Fruit fly (Drosophila melanogaster): ENCODE measurements around the gene CG14857.

The CG14857 gene

DNA sequence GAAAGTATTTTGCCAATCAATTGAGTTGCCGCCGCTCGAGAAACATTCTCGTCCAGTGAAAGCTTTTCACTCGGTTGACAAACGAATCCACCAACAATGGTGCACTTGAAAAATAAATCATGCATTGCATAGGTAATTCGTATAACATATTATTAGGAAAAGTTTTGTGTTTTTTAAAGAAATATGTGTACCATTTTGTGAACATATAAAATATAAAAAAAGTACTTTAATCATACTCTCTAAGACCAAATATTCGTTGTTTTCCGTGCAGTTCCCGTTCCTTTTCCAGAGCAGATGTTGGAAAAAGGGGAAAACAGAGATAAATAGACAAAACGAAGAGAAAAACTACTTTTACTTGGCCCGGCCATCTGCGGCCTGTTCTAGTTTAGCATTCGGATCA, 14.9 kb upstream of the CG14857 start (continued):
- TF ChIP-seq Abd-B (GFP tag; optimal IDR thresholded peaks at IDR 0.05) (no peak), CG17829 (tag; optimal IDR thresholded peaks at IDR 0.05) (no peak), phol (tag; optimal IDR thresholded peaks at IDR 0.05) (peak; percentile 2), hb (GFP tag; IDR thresholded peaks at IDR 0.05; ENCODE audit: partially characterized antibody) (no peak), CG8359 (GFP tag; optimal IDR thresholded peaks at IDR 0.05; ENCODE audit: borderline replicate concordance) (no peak), Oli (tag; optimal IDR thresholded peaks at IDR 0.05) (no peak), CG32532 (GFP tag; IDR thresholded peaks at IDR 0.05) (no peak), row (GFP tag; IDR thresholded peaks at IDR 0.05) (no peak), CG17186 (GFP tag; optimal IDR thresholded peaks at IDR 0.05) (no peak)

DNA sequence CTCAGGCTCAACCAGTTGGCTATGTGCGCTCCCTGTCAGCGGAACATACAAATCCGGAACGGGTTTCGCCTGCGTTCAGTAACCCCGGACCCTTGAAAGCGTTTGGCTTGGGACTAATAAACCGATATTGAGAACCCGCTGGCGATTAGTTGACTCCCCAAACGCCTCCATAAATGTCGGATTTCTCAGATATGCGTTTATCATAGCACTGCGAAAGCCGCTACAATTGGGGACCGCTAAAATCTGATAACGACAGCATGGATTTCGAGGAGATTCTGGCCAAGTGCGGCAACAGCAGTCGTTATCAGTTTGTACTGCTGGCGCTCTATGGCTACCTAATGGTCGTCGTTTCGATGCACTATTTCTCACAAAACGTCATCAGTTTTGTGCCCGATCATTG, 5.3 kb upstream of the CG14857 start, which contains the start of gene CG14855:
TSS of gene CG14855 (plus strand) at position 12 of the 400 bp plus-strand sequence.
- TF ChIP-seq tup (GFP tag; optimal IDR thresholded peaks at IDR 0.05): no peak
- no peak for TF ChIP-seq dan (GFP tag; IDR thresholded peaks at IDR 0.05)
- TF ChIP-seq CG32532 (GFP tag; IDR thresholded peaks at IDR 0.05): no peak
- no peak for TF ChIP-seq odd (GFP tag; optimal IDR thresholded peaks at IDR 0.05)
- no peak for TF ChIP-seq Six4 (GFP tag; optimal IDR thresholded peaks at IDR 0.05)
- TF ChIP-seq CG31365 (tag; optimal IDR thresholded peaks at IDR 0.05): no peak
- TF ChIP-seq jigr1 (GFP tag; IDR thresholded peaks at IDR 0.05): no peak
- peak; percentile 83 for TF ChIP-seq sug (tag; optimal IDR thresholded peaks at IDR 0.05)
- TF ChIP-seq GATAe (GFP tag; conservative IDR thresholded peaks at IDR 0.05): peak; percentile 63; the same call in 1 of the 2 replicates
- TF ChIP-seq row (GFP tag; IDR thresholded peaks at IDR 0.05): no peak
- TF ChIP-seq Fer2 (tag; optimal IDR thresholded peaks at IDR 0.05): no peak
- no peak for TF ChIP-seq CG10565 (GFP tag; optimal IDR thresholded peaks at IDR 0.05)
- TF ChIP-seq Optix (GFP tag; IDR thresholded peaks at IDR 0.05): no peak
- TF ChIP-seq Trl (optimal IDR thresholded peaks at IDR 0.05): no peak
- TF ChIP-seq Trl (GFP tag; optimal IDR thresholded peaks at IDR 0.05): no peak
- TF ChIP-seq Antp (GFP tag; optimal IDR thresholded peaks at IDR 0.05): no peak
- TF ChIP-seq en (GFP tag; optimal IDR thresholded peaks at IDR 0.05): no peak
- TF ChIP-seq tin (GFP tag; optimal IDR thresholded peaks at IDR 0.05): no peak
- TF ChIP-seq Oaz (GFP tag; IDR thresholded peaks at IDR 0.05): no peak
- TF ChIP-seq CG7271 (tag; optimal IDR thresholded peaks at IDR 0.05): no peak
- TF ChIP-seq CG17568 (GFP tag; optimal IDR thresholded peaks at IDR 0.05): no peak
- no peak for TF ChIP-seq fu2 (GFP tag; optimal IDR thresholded peaks at IDR 0.05)
- TF ChIP-seq CG7963 (GFP tag; IDR thresholded peaks at IDR 0.05; ENCODE audit: partially characterized antibody): no peak
- no peak for TF ChIP-seq CG1832 (GFP tag; optimal IDR thresholded peaks at IDR 0.05)
- no peak for TF ChIP-seq chif (GFP tag; optimal IDR thresholded peaks at IDR 0.05)
- no peak for TF ChIP-seq CG18619 (GFP tag; optimal IDR thresholded peaks at IDR 0.05)
- TF ChIP-seq Abd-B (GFP tag; optimal IDR thresholded peaks at IDR 0.05): no peak
- no peak for TF ChIP-seq CG2875 (GFP tag; optimal IDR thresholded peaks at IDR 0.05)
- no peak for TF ChIP-seq Nf-YA (GFP tag; IDR thresholded peaks at IDR 0.05)
- TF ChIP-seq bsh (GFP tag; optimal IDR thresholded peaks at IDR 0.05): no peak
- TF ChIP-seq pan (optimal IDR thresholded peaks at IDR 0.05): no peak
- TF ChIP-seq pan (GFP tag; optimal IDR thresholded peaks at IDR 0.05 in 1 of 2, IDR thresholded peaks at IDR 0.05 in 1 of 2): no peak
- no peak for TF ChIP-seq Fer1 (GFP tag; optimal IDR thresholded peaks at IDR 0.05)
- TF ChIP-seq pfk (GFP tag; optimal IDR thresholded peaks at IDR 0.05): no peak
- peak; percentile 4 for TF ChIP-seq CG6813 (GFP tag; optimal IDR thresholded peaks at IDR 0.05)
- no peak for TF ChIP-seq Kr (GFP tag; optimal IDR thresholded peaks at IDR 0.05)
- TF ChIP-seq CG7786 (GFP tag; optimal IDR thresholded peaks at IDR 0.05): no peak
- TF ChIP-seq Adf1 (GFP tag; IDR thresholded peaks at IDR 0.05): 0 out of 2 replicates have a peak, but pooled peaks have one; percentile 15
- no peak for TF ChIP-seq Blimp-1 (GFP tag; optimal IDR thresholded peaks at IDR 0.05)
- TF ChIP-seq crc (GFP tag; optimal IDR thresholded peaks at IDR 0.05): no peak
- no peak for TF ChIP-seq gfzf (GFP tag; optimal IDR thresholded peaks at IDR 0.05)
- no peak for TF ChIP-seq sens (GFP tag)
- TF ChIP-seq CG34376 (GFP tag; optimal IDR thresholded peaks at IDR 0.05): peak; percentile 77
- TF ChIP-seq Sox100B (GFP tag; optimal IDR thresholded peaks at IDR 0.05): no peak

Data from whole organism, embryonic.